Worm (Caenorhabditis elegans) whole organism, L2 larva: Measurements from ENCODE around the gene dhs-6.
A peak's percentile ranks its signal among the peaks of the same experiment; 100 is the strongest.

Experiments used
- C34F6.9 ChIP-seq: fragments of 150-350 bp; optimal IDR thresholded peaks from 2 replicates; lab custom pipeline; 2014; ENCODE audit warnings: missing biosample characterization, missing genetic modification characterization
- F13H6.1 ChIP-seq: sonication (generic microtip); optimal IDR thresholded peaks from 2 replicates; lab custom pipeline; 2016; ENCODE audit warnings: missing genetic modification characterization, missing compliant biosample characterization
- R02D3.7 ChIP-seq: fragments of 150-350 bp; optimal IDR thresholded peaks from 2 replicates; lab custom pipeline; 2014; ENCODE audit warnings: missing biosample characterization, missing genetic modification characterization
- Y55F3AM.14 ChIP-seq: fragments of 200-800 bp; sonication (Bioruptor generic); optimal IDR thresholded peaks from 2 replicates; lab custom pipeline; 2018; ENCODE audit warnings: mild to moderate bottlenecking, missing genetic modification characterization, missing compliant biosample characterization
- ZK546.5 ChIP-seq: sonication (generic microtip); optimal IDR thresholded peaks from 2 replicates; lab custom pipeline; 2017; ENCODE audit warnings: missing biosample characterization, missing genetic modification characterization
- alr-1 ChIP-seq: fragments of 150-350 bp; optimal IDR thresholded peaks from 2 replicates; lab custom pipeline; 2014; ENCODE audit warnings: missing biosample characterization, missing genetic modification characterization
- aly-2 ChIP-seq: fragments of 150-350 bp; optimal IDR thresholded peaks from 2 replicates; lab custom pipeline; 2014; ENCODE audit warnings: missing biosample characterization, missing genetic modification characterization
- ama-1 ChIP-seq: fragments of 150-350 bp; optimal IDR thresholded peaks from 2 replicates; lab custom pipeline; 2018; ENCODE audit warnings: inconsistent platforms
- blmp-1 ChIP-seq: sonication (generic microtip); optimal IDR thresholded peaks from 2 replicates; lab custom pipeline; 2017; ENCODE audit warnings: missing genetic modification characterization, mild to moderate bottlenecking, missing compliant biosample characterization, antibody characterized with exemption, moderate library complexity; ENCODE audit not compliant: insufficient read depth
- ceh-82 ChIP-seq: fragments of 150-350 bp; optimal IDR thresholded peaks from 2 replicates; lab custom pipeline; 2014; ENCODE audit warnings: missing biosample characterization, missing genetic modification characterization
- crh-2 ChIP-seq: sonication (generic microtip); optimal IDR thresholded peaks from 2 replicates; lab custom pipeline; 2017; ENCODE audit warnings: missing biosample characterization, missing genetic modification characterization
- dmd-4 ChIP-seq: sonication (generic microtip); optimal IDR thresholded peaks from 2 replicates; lab custom pipeline; 2017; ENCODE audit warnings: missing biosample characterization, missing genetic modification characterization
- egl-27 ChIP-seq: sonication (generic microtip); optimal IDR thresholded peaks from 3 replicates; lab custom pipeline; 2017; ENCODE audit warnings: missing biosample characterization, missing genetic modification reagents, missing genetic modification characterization
- elt-1 ChIP-seq: fragments of 150-350 bp; optimal IDR thresholded peaks from 2 replicates; lab custom pipeline; 2014; ENCODE audit warnings: missing biosample characterization, missing genetic modification characterization
- elt-3 ChIP-seq: sonication (generic microtip); optimal IDR thresholded peaks from 2 replicates; lab custom pipeline; 2017; ENCODE audit warnings: missing biosample characterization, missing genetic modification characterization
- fos-1 ChIP-seq: fragments of 150-350 bp; optimal IDR thresholded peaks from 2 replicates; lab custom pipeline; 2014; ENCODE audit warnings: missing biosample characterization, missing genetic modification characterization
- gmeb-1 ChIP-seq: fragments of 150-350 bp; optimal IDR thresholded peaks from 2 replicates; lab custom pipeline; 2014; ENCODE audit warnings: missing biosample characterization, missing genetic modification characterization
- lin-11 ChIP-seq: fragments of 150-350 bp; sonication (generic microtip); optimal IDR thresholded peaks from 2 replicates; lab custom pipeline; 2014; ENCODE audit warnings: missing biosample characterization, missing genetic modification characterization, inconsistent platforms, mixed read lengths
- lin-13 ChIP-seq: fragments of 150-350 bp; optimal IDR thresholded peaks from 2 replicates; lab custom pipeline; 2014; ENCODE audit warnings: missing biosample characterization, missing genetic modification reagents, missing genetic modification characterization
- lin-39 ChIP-seq: fragments of 150-350 bp; optimal IDR thresholded peaks from 2 replicates; lab custom pipeline; 2014; ENCODE audit warnings: missing biosample characterization, missing genetic modification reagents, missing genetic modification characterization
- lsy-2 ChIP-seq, 2 experiments: fragments of 150-350 bp in 1 of 2; sonication (generic microtip) in 1 of 2; optimal IDR thresholded peaks; 2 replicates each; lab custom pipeline; 2014 to 2017; ENCODE audit warnings: missing biosample characterization in 2 of 2, missing genetic modification characterization in 2 of 2
- mbf-1 ChIP-seq: sonication (generic microtip); optimal IDR thresholded peaks from 2 replicates; lab custom pipeline; 2017; ENCODE audit warnings: missing biosample characterization, missing genetic modification characterization
- mdl-1 ChIP-seq, 2 experiments: fragments of 150-350 bp in 1 of 2; sonication (generic microtip) in 1 of 2; optimal IDR thresholded peaks; 2 replicates each; lab custom pipeline; 2017; ENCODE audit warnings: missing biosample characterization in 2 of 2, missing genetic modification characterization in 2 of 2
- nhr-10 ChIP-seq: sonication (generic microtip); optimal IDR thresholded peaks from 2 replicates; lab custom pipeline; 2017; ENCODE audit warnings: missing biosample characterization, missing genetic modification characterization
- nhr-11 ChIP-seq: fragments of 150-350 bp; optimal IDR thresholded peaks from 2 replicates; lab custom pipeline; 2014; ENCODE audit warnings: missing biosample characterization, missing genetic modification characterization
- nhr-129 ChIP-seq: fragments of 150-350 bp; optimal IDR thresholded peaks from 2 replicates; lab custom pipeline; 2014; ENCODE audit warnings: missing biosample characterization, missing genetic modification characterization
- nhr-21 ChIP-seq: fragments of 150-350 bp; optimal IDR thresholded peaks from 2 replicates; lab custom pipeline; 2014; ENCODE audit warnings: missing biosample characterization, missing genetic modification characterization
- nhr-25 ChIP-seq: fragments of 150-350 bp; sonication (generic microtip); optimal IDR thresholded peaks from 3 replicates; lab custom pipeline; 2014; ENCODE audit warnings: missing biosample characterization, missing genetic modification characterization
- nhr-77 ChIP-seq: fragments of 150-350 bp; optimal IDR thresholded peaks from 2 replicates; lab custom pipeline; 2014; ENCODE audit warnings: missing biosample characterization, missing genetic modification characterization
- peb-1 ChIP-seq: fragments of 150-350 bp; optimal IDR thresholded peaks from 2 replicates; lab custom pipeline; 2014; ENCODE audit warnings: missing biosample characterization, missing genetic modification characterization
- skn-1 ChIP-seq: sonication (generic microtip); optimal IDR thresholded peaks from 2 replicates; lab custom pipeline; 2017; ENCODE audit warnings: missing biosample characterization, missing genetic modification characterization
- sma-3 ChIP-seq: sonication (generic microtip); optimal IDR thresholded peaks from 2 replicates; lab custom pipeline; 2016; ENCODE audit warnings: missing genetic modification reagents, missing genetic modification characterization, missing compliant biosample characterization
- sma-9 ChIP-seq, 2 experiments: fragments of 150-350 bp in 1 of 2; sonication (generic microtip) in 1 of 2; optimal IDR thresholded peaks; 2 replicates each; lab custom pipeline; 2014 to 2016; ENCODE audit warnings: missing genetic modification characterization in 2 of 2, mild to moderate bottlenecking in 1 of 2, missing biosample characterization in 1 of 2, missing compliant biosample characterization in 1 of 2, missing genetic modification reagents in 1 of 2, moderate library complexity in 1 of 2
- snpc-4 ChIP-seq: fragments of 150-350 bp; optimal IDR thresholded peaks from 2 replicates; lab custom pipeline; 2014; ENCODE audit warnings: missing biosample characterization, missing genetic modification characterization
- unc-39 ChIP-seq: fragments of 150-350 bp; optimal IDR thresholded peaks from 2 replicates; lab custom pipeline; 2014; ENCODE audit warnings: missing biosample characterization, missing genetic modification characterization
- unc-55 ChIP-seq: fragments of 150-350 bp; sonication (generic microtip); optimal IDR thresholded peaks from 3 replicates; lab custom pipeline; 2014; ENCODE audit warnings: missing biosample characterization, missing genetic modification reagents, missing genetic modification characterization
- unc-62 ChIP-seq: fragments of 150-350 bp; optimal IDR thresholded peaks from 2 replicates; lab custom pipeline; 2014; ENCODE audit warnings: missing biosample characterization, missing genetic modification reagents, missing genetic modification characterization
- zag-1 ChIP-seq: fragments of 150-350 bp; optimal IDR thresholded peaks from 2 replicates; lab custom pipeline; 2014; ENCODE audit warnings: missing biosample characterization, missing genetic modification characterization
- ztf-1 ChIP-seq: fragments of 200-800 bp; sonication (Bioruptor generic); conservative IDR thresholded peaks from 2 replicates; pipeline ENCODE4 v1.3.6; 2022; ENCODE audit warnings: missing genetic modification characterization, missing compliant biosample characterization

Gene dhs-6

ce11 chrII:5582309-5582708 is 36.8 kb downstream of the dhs-6 start, which contains the start of gene T25E4.2:
Gene T25E4.2 (minus strand): TSS chrII:5582409.
- TF ChIP-seq unc-39 (tag; lab: Kevin White, UChicago) (no peak), ama-1 (no peak)

ce11 chrII:5579236-5579635 is 39.9 kb downstream of the dhs-6 start:
- TF ChIP-seq lin-11 (tag; lab: Kevin White, UChicago) = no peak
- TF ChIP-seq dmd-4 (tag; lab: Kevin White, UChicago) = no peak
- no peak for TF ChIP-seq skn-1 (tag; lab: Kevin White, UChicago)
- no peak for TF ChIP-seq nhr-25 (tag; lab: Kevin White, UChicago)

ce11 chrII:5578714-5579113 is 40.4 kb downstream of the dhs-6 start:
- TF ChIP-seq nhr-10 (tag; lab: Kevin White, UChicago) = no peak
- no peak for TF ChIP-seq ztf-1 (GFP tag; lab: Robert Waterston, UW)
- TF ChIP-seq nhr-21 = no peak
- TF ChIP-seq lsy-2 (tag; optimal IDR thresholded peaks at IDR 0.05; lab: Kevin White, UChicago) = no peak
- no peak for TF ChIP-seq R02D3.7 (tag; lab: Kevin White, UChicago)
- TF ChIP-seq gmeb-1 (tag; lab: Kevin White, UChicago) = no peak
- no peak for TF ChIP-seq crh-2 (tag; lab: Kevin White, UChicago)
- TF ChIP-seq alr-1 (tag; lab: Kevin White, UChicago) = no peak
- TF ChIP-seq egl-27 (tag; lab: Kevin White, UChicago) = no peak
- TF ChIP-seq Y55F3AM.14 (GFP tag; lab: Kevin White, UChicago) = no peak
- no peak for TF ChIP-seq nhr-77 (tag; lab: Kevin White, UChicago)
- TF ChIP-seq mdl-1 (tag; optimal IDR thresholded peaks at IDR 0.05; lab: Kevin White, UChicago) = no peak
- no peak for TF ChIP-seq blmp-1
- no peak for TF ChIP-seq snpc-4 (tag; lab: Kevin White, UChicago)
- no peak for TF ChIP-seq fos-1
- TF ChIP-seq nhr-11 (tag; lab: Kevin White, UChicago) = no peak
- TF ChIP-seq, all 48 proteins: peak for 0

ce11 chrII:5578035-5578434 is 41.1 kb downstream of the dhs-6 start, which contains the start of gene T25E4.1:
Gene T25E4.1 (plus strand): TSS chrII:5578335.
- TF ChIP-seq nhr-77 (tag; lab: Kevin White, UChicago) (no peak), crh-2 (tag; lab: Kevin White, UChicago) (no peak), sma-3 (GFP tag; lab: Kevin White, UChicago) (no peak), lin-39 (tag; lab: Kevin White, UChicago) (no peak)
- TF ChIP-seq, all 48 proteins: peak for 0

ce11 chrII:5577060-5577459 is 42.1 kb downstream of the dhs-6 start:
- TF ChIP-seq alr-1 (tag; lab: Kevin White, UChicago) (no peak), C34F6.9 (peak; percentile 46), nhr-25 (tag; lab: Kevin White, UChicago) (no peak), snpc-4 (tag; lab: Kevin White, UChicago) (peak; percentile 33), unc-55 (GFP tag; lab: Kevin White, UChicago) (peak; percentile 65), unc-62 (GFP tag; lab: Kevin White, UChicago) (no peak), crh-2 (tag; lab: Kevin White, UChicago) (peak; percentile 43), lsy-2 (tag; optimal IDR thresholded peaks at IDR 0.05; lab: Kevin White, UChicago) (no peak), fos-1 (peak; percentile 49), nhr-129 (tag; lab: Kevin White, UChicago) (peak; percentile 71), zag-1 (tag; lab: Kevin White, UChicago) (no peak), gmeb-1 (tag; lab: Kevin White, UChicago) (peak; percentile 28), elt-3 (tag; lab: Kevin White, UChicago) (no peak), sma-9 (GFP tag; optimal IDR thresholded peaks at IDR 0.05; lab: Kevin White, UChicago) (peak; percentile 42), sma-9 (tag; optimal IDR thresholded peaks at IDR 0.05; lab: Kevin White, UChicago) (no peak), lin-11 (tag; lab: Kevin White, UChicago) (peak; percentile 34), R02D3.7 (tag; lab: Kevin White, UChicago) (no peak), nhr-10 (tag; lab: Kevin White, UChicago) (no peak)

ce11 chrII:5574925-5575324 is 44.2 kb downstream of the dhs-6 start:
- TF ChIP-seq peb-1 (tag; lab: Kevin White, UChicago) (no peak), aly-2 (tag; lab: Kevin White, UChicago) (no peak), unc-55 (GFP tag; lab: Kevin White, UChicago) (no peak), lin-13 (GFP tag; lab: Kevin White, UChicago) (no peak), lsy-2 (tag; optimal IDR thresholded peaks at IDR 0.05; lab: Kevin White, UChicago) (no peak), lin-39 (tag; lab: Kevin White, UChicago) (no peak), ztf-1 (GFP tag; lab: Robert Waterston, UW) (no peak), crh-2 (tag; lab: Kevin White, UChicago) (peak; percentile 10), snpc-4 (tag; lab: Kevin White, UChicago) (no peak), nhr-25 (tag; lab: Kevin White, UChicago) (no peak), ceh-82 (tag; lab: Kevin White, UChicago) (no peak), nhr-21 (peak; percentile 50), fos-1 (no peak), F13H6.1 (tag; lab: Kevin White, UChicago) (no peak), sma-9 (GFP tag; optimal IDR thresholded peaks at IDR 0.05; lab: Kevin White, UChicago) (no peak), sma-9 (tag; optimal IDR thresholded peaks at IDR 0.05; lab: Kevin White, UChicago) (no peak), ama-1 (peak; percentile 6), ZK546.5 (tag; lab: Kevin White, UChicago) (no peak), mdl-1 (tag; optimal IDR thresholded peaks at IDR 0.05; lab: Kevin White, UChicago) (no peak), mbf-1 (tag; lab: Kevin White, UChicago) (no peak), egl-27 (tag; lab: Kevin White, UChicago) (no peak), nhr-129 (tag; lab: Kevin White, UChicago) (no peak), elt-1 (tag; lab: Kevin White, UChicago) (no peak)
